Worm (Caenorhabditis elegans): Measurements from ENCODE around the gene mrps-25.
A peak's percentile ranks its signal among the peaks of the same experiment; 100 is the strongest.

Gene mrps-25

DNA sequence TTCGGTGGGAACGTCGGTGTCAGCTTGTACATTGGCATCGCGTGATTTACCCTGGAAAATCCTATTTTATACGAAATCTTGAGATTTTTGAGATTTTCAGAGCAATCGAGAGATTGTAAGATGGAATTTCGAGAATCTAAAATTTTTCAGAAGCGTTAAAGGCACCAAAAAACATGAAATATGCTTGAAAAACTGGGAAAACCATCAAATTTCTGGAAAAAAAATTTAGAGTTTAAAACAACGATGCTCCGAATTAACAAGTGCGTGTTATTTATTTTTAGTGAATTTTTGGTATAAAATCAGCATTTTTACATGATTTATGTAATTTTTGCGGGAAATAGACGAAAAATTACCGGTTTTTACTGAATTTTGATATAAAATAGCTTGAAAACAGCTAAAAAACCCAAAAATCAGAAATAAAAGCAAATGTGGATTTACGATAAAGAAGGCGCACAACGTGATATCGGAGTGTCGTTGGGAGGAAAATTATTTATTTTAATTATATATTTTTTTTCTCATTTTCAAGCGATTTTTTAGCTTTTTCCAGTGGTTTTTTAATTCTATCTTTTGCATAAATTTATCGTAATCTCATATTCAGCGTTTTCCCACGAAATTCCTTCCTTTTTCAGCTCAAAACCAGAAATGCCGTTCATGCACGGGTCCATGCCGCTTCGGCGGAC is at the start of gene mrps-25, which contains the start of gene Y55F3AM.13:
Gene mrps-25, plus strand, starts transcription at position 630 of the 680 bp plus-strand sequence.
Gene Y55F3AM.13, minus strand, starts transcription at position 51 of the 680 bp plus-strand sequence.
- TF ChIP-seq xnd-1 (tag; optimal IDR thresholded peaks at IDR 0.05) (no peak), ekl-4 (GFP tag; IDR thresholded peaks at IDR 0.05) (no peak), snpc-3.4 (tag; optimal IDR thresholded peaks at IDR 0.05) (no peak), K11D2.4 (GFP tag; IDR thresholded peaks at IDR 0.05) (no peak), C17E4.6 (GFP tag; IDR thresholded peaks at IDR 0.05) (no peak), attf-3 (GFP tag; conservative IDR thresholded peaks at IDR 0.05) (peak; percentile 94), ZK185.1 (tag; optimal IDR thresholded peaks at IDR 0.05; ENCODE audit: poor library complexity, severe bottlenecking) (no peak), F23B12.7 (tag; optimal IDR thresholded peaks at IDR 0.05; ENCODE audit: insufficient read depth) (no peak), nhr-27 (tag; optimal IDR thresholded peaks at IDR 0.05) (no peak)

DNA sequence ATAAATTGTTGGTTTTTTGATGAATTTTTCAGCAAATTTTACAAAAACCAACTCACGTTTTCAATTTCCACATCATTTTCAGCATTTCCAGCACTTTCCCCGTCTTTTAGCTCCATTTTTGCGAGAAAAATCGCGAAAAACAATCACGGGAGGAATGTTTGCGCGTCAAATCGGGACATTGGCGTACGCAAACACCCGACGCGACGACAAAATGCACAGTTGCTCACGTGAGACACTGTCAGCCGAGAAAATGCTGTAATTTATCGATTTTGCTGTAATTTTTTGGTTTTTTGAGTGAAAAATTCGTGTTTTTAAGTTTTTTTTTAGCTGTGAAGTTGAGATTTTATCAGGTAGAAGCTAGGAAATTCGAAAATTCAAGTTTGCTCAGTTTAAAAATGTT is 47.1 kb upstream of the mrps-25 start, which contains the start of gene Y55F3AM.9:
Gene Y55F3AM.9, minus strand, starts transcription at position 189 of the 400 bp plus-strand sequence.
- TF ChIP-seq hlh-26 (GFP tag; conservative IDR thresholded peaks at IDR 0.05) (no peak), bed-2 (GFP tag; IDR thresholded peaks at IDR 0.05) (no peak), hsf-1 (GFP tag; IDR thresholded peaks at IDR 0.05) (no peak), nhr-27 (tag; optimal IDR thresholded peaks at IDR 0.05) (no peak), hrde-1 (tag; optimal IDR thresholded peaks at IDR 0.05; ENCODE audit: borderline replicate concordance) (no peak), snpc-1.1 (tag; optimal IDR thresholded peaks at IDR 0.05; ENCODE audit: insufficient read depth) (peak; percentile 19), C06A6.2 (GFP tag; conservative IDR thresholded peaks at IDR 0.05) (no peak), ztf-25 (GFP tag; IDR thresholded peaks at IDR 0.05) (no peak), B0261.1 (tag; optimal IDR thresholded peaks at IDR 0.05) (no peak), madf-6 (GFP tag; IDR thresholded peaks at IDR 0.05) (peak; percentile 51; the same call in 1 of the 2 replicates), ceh-100 (GFP tag; IDR thresholded peaks at IDR 0.05) (no peak), ztf-6 (GFP tag; IDR thresholded peaks at IDR 0.05) (no peak), dox-1 (GFP tag; IDR thresholded peaks at IDR 0.05) (0 out of 2 replicates have a peak, but pooled peaks have one; percentile 39), Y53F4B.3 (GFP tag; IDR thresholded peaks at IDR 0.05) (no peak), lin-54 (GFP tag; optimal IDR thresholded peaks at IDR 0.05) (peak; percentile 7), F49E8.2 (tag; optimal IDR thresholded peaks at IDR 0.05; ENCODE audit: insufficient read depth) (no peak), tlf-1 (GFP tag; optimal IDR thresholded peaks at IDR 0.05) (no peak), nhr-179 (tag; optimal IDR thresholded peaks at IDR 0.05) (no peak), F52B5.7 (tag; optimal IDR thresholded peaks at IDR 0.05) (no peak), madf-10 (tag; optimal IDR thresholded peaks at IDR 0.05) (no peak), unc-130 (GFP tag; optimal IDR thresholded peaks at IDR 0.05) (no peak), snpc-3.4 (tag; optimal IDR thresholded peaks at IDR 0.05) (no peak), nhr-120 (GFP tag; IDR thresholded peaks at IDR 0.05) (no peak), him-1 (tag; optimal IDR thresholded peaks at IDR 0.05) (no peak), nfya-2 (GFP tag; IDR thresholded peaks at IDR 0.05) (no peak), attf-5 (GFP tag; optimal IDR thresholded peaks at IDR 0.05) (peak; percentile 48), let-607 (tag; optimal IDR thresholded peaks at IDR 0.05) (no peak), ets-4 (GFP tag; optimal IDR thresholded peaks at IDR 0.05) (no peak), ztf-18 (tag; optimal IDR thresholded peaks at IDR 0.05) (no peak), snpc-1.3 (tag; optimal IDR thresholded peaks at IDR 0.05; ENCODE audit: insufficient read depth) (no peak), F23B12.7 (tag; optimal IDR thresholded peaks at IDR 0.05; ENCODE audit: insufficient read depth) (no peak), bed-1 (GFP tag; IDR thresholded peaks at IDR 0.05) (no peak), egrh-3 (GFP tag; IDR thresholded peaks at IDR 0.05) (no peak), dpl-1 (GFP tag; optimal IDR thresholded peaks at IDR 0.05) (no peak), snpc-4 (GFP tag; optimal IDR thresholded peaks at IDR 0.05) (no peak), snpc-4 (tag; optimal IDR thresholded peaks at IDR 0.05) (no peak), hmg-1.2 (GFP tag; IDR thresholded peaks at IDR 0.05) (no peak), lin-26 (GFP tag; IDR thresholded peaks at IDR 0.05) (no peak), F33H1.4 (GFP tag; IDR thresholded peaks at IDR 0.05) (peak; percentile 52)

Data from whole organism, young adult.